Worm (Caenorhabditis elegans): ENCODE data around the gene T26A5.6.

Gene T26A5.6

ce11 chrIII:6479439-6479838 lies 28.9 kb upstream of the T26A5.6 start:
- TF ChIP-seq unc-120 (tag; optimal IDR thresholded peaks at IDR 0.05; ENCODE audit: poor library complexity, severe bottlenecking) (no peak), blmp-1 (tag; optimal IDR thresholded peaks at IDR 0.05) (no peak), nhr-12 (tag; optimal IDR thresholded peaks at IDR 0.05) (no peak), nhr-2 (tag; optimal IDR thresholded peaks at IDR 0.05) (peak; percentile 89), snpc-4 (tag; optimal IDR thresholded peaks at IDR 0.05) (no peak), ceh-39 (tag; optimal IDR thresholded peaks at IDR 0.05) (no peak), nhr-76 (tag; optimal IDR thresholded peaks at IDR 0.05) (no peak), mls-2 (tag; optimal IDR thresholded peaks at IDR 0.05) (no peak), cnd-1 (tag; optimal IDR thresholded peaks at IDR 0.05) (peak; percentile 71)

DNA sequence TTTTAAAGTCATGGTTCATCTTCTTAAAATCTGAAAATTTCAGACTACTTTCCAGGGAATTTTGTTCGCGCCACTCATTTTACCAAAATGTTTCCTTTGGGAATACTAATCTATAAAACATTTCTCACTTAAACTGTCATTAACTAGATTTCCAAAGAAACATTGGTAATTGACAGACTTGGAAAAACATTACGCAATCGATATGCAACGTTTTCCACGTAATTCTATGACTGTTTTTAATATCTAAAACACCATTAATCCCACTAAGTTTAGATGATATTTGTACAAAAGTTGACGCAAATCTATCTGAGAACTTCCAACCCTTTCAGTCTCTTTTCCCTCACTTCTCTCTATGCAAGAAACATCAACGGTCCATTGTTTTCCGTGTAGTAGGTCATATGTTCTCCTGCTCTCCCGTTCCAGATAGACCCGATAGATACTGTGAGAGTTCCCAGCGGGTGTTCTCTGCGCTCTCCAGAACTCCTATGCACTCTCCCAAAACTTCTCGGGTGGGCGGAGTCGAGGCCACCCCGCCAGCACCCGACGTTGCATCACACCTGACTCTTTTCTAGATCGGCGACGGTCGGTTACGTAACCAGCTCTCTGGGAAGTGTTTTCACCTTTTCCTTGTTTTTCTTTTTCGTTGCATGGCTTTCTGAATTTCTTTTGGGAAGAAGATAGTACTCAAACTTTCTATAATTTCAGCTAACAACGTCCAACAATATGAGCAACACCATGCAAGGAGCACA lies 27.9 kb upstream of the T26A5.6 start, which contains the start of gene zip-8:
Gene zip-8, plus strand, starts transcription at position 700 of the 749 bp plus-strand sequence.
- TF ChIP-seq ham-2 (GFP tag; optimal IDR thresholded peaks at IDR 0.05) (no peak), zip-8 (tag; optimal IDR thresholded peaks at IDR 0.05) (peak; percentile 98)

DNA sequence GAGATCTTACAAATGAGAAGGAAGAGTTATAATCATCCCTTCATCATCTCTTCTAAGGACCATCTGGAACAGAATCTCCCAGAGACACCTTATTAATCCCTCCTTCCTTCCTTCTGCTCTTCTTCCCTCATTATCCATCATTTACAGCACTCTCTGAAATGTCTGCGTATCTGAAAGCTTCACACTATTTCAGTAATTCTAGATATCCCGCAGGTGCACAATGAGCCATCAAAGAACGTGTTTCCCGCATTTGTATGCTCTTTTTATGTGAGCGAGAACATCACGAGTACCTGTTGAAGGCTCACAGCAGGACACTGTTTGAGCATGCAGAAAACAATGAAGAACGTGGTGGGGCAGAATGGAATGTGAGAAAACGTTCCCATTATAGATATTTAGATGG lies 25.9 kb upstream of the T26A5.6 start:
- TF ChIP-seq nhr-2 (tag; optimal IDR thresholded peaks at IDR 0.05) (peak; percentile 65), drap-1 (GFP tag; optimal IDR thresholded peaks at IDR 0.05) (no peak), blmp-1 (tag; optimal IDR thresholded peaks at IDR 0.05) (no peak), nhr-237 (tag; optimal IDR thresholded peaks at IDR 0.05) (no peak), lin-32 (GFP tag; optimal IDR thresholded peaks at IDR 0.05) (no peak), elt-1 (tag; optimal IDR thresholded peaks at IDR 0.05; ENCODE audit: borderline replicate concordance, insufficient read depth) (peak; percentile 51)

- TF ChIP-seq blmp-1 (tag; optimal IDR thresholded peaks at IDR 0.05) = no peak
- TF ChIP-seq snpc-4 (tag; optimal IDR thresholded peaks at IDR 0.05) = no peak
- no peak for TF ChIP-seq mep-1 (tag; optimal IDR thresholded peaks at IDR 0.05)
- no peak for TF ChIP-seq sptf-1 (tag; optimal IDR thresholded peaks at IDR 0.05)
- no peak for TF ChIP-seq lin-13 (tag; optimal IDR thresholded peaks at IDR 0.05)
- no peak for TF ChIP-seq ham-2 (GFP tag; optimal IDR thresholded peaks at IDR 0.05)
- TF ChIP-seq unc-62 (GFP tag; optimal IDR thresholded peaks at IDR 0.05) = no peak
- no peak for TF ChIP-seq ceh-43 (GFP tag; optimal IDR thresholded peaks at IDR 0.05)
- no peak for TF ChIP-seq drap-1 (GFP tag; optimal IDR thresholded peaks at IDR 0.05)
- TF ChIP-seq flh-1 (GFP tag; optimal IDR thresholded peaks at IDR 0.05) = no peak
- no peak for TF ChIP-seq tbx-8 (GFP tag; optimal IDR thresholded peaks at IDR 0.05)
- TF ChIP-seq mab-5 (tag; optimal IDR thresholded peaks at IDR 0.05) = no peak
- TF ChIP-seq nhr-12 (tag; optimal IDR thresholded peaks at IDR 0.05) = no peak
Measured at ce11 chrIII:6471451-6471850, 21.0 kb upstream of the T26A5.6 start, which contains the start of gene wht-6. TSS of gene wht-6 (plus strand) at chrIII:6471751.

DNA sequence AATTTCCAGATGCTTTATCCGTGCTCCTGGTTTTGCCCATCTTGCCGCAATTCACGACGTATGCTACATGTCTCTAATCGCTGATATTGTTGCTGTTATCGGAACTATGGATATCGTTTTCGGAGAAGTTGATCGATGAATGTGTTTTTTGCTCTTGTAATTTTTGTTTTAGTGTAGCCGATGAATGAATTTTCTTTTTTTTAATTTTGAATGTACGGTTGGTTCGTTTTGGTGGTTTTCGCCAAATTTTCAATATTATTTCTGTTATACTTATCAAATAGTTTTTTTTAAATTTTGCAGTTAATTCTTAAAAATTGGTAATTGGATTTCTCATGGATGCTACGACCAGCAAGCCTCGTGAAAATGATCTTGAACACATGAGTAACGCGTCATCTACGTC lies 16.5 kb upstream of the T26A5.6 start, which contains the start of gene T26A5.2:
Gene T26A5.2, plus strand, starts transcription at position 301 of the 400 bp plus-strand sequence.
- TF ChIP-seq mab-5 (tag; optimal IDR thresholded peaks at IDR 0.05) (no peak), mls-2 (tag; optimal IDR thresholded peaks at IDR 0.05) (no peak), nhr-28 (tag; optimal IDR thresholded peaks at IDR 0.05) (no peak), elt-1 (tag; optimal IDR thresholded peaks at IDR 0.05; ENCODE audit: borderline replicate concordance, insufficient read depth) (no peak), ztf-11 (tag; optimal IDR thresholded peaks at IDR 0.05) (no peak), zip-8 (tag; optimal IDR thresholded peaks at IDR 0.05) (no peak)

DNA sequence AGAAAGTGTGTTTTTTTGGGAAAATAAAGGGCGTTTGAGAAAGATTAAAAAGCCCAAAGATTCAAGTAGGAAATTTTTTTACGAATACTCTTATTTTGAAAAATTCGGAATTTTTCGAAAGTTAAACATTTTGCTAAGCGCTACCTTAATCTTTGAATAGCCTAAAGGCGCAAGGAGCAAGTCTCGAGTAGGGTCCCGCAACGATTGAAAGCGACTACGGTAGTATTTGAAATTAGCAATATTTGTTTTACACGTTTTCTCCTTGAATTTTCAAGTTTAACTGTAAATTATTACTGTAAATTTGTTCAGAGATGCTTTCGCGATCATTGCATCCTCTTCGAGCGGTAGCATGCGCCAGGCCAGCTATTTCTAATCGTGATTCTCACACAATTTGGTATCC lies 14.4 kb upstream of the T26A5.6 start, which contains the start of gene nduf-2.2:
Gene nduf-2.2, plus strand, starts transcription at position 310 of the 400 bp plus-strand sequence.
- TF ChIP-seq tbx-8 (GFP tag; optimal IDR thresholded peaks at IDR 0.05) = no peak
- TF ChIP-seq ztf-11 (tag; optimal IDR thresholded peaks at IDR 0.05) = no peak
- no peak for TF ChIP-seq ham-2 (GFP tag; optimal IDR thresholded peaks at IDR 0.05)
- TF ChIP-seq sptf-1 (tag; optimal IDR thresholded peaks at IDR 0.05) = no peak
- TF ChIP-seq flh-1 (GFP tag; optimal IDR thresholded peaks at IDR 0.05) = no peak
- no peak for TF ChIP-seq lin-32 (GFP tag; optimal IDR thresholded peaks at IDR 0.05)
- no peak for TF ChIP-seq mab-5 (tag; optimal IDR thresholded peaks at IDR 0.05)
- no peak for TF ChIP-seq mep-1 (tag; optimal IDR thresholded peaks at IDR 0.05)
- TF ChIP-seq blmp-1 (tag; optimal IDR thresholded peaks at IDR 0.05) = no peak

ce11 chrIII:6464113-6464571 lies 13.6 kb upstream of the T26A5.6 start:
- TF ChIP-seq ceh-83 (GFP tag; optimal IDR thresholded peaks at IDR 0.05) (no peak), snpc-4 (tag; optimal IDR thresholded peaks at IDR 0.05) (no peak), blmp-1 (tag; optimal IDR thresholded peaks at IDR 0.05) (no peak), zip-8 (tag; optimal IDR thresholded peaks at IDR 0.05) (no peak), pha-4 (tag; optimal IDR thresholded peaks at IDR 0.05) (peak; percentile 39), elt-3 (tag; optimal IDR thresholded peaks at IDR 0.05) (no peak), mls-2 (tag; optimal IDR thresholded peaks at IDR 0.05) (no peak), sem-2 (GFP tag; optimal IDR thresholded peaks at IDR 0.05) (no peak), ceh-43 (GFP tag; optimal IDR thresholded peaks at IDR 0.05) (no peak), cnd-1 (tag; optimal IDR thresholded peaks at IDR 0.05) (no peak), hlh-1 (tag; optimal IDR thresholded peaks at IDR 0.05) (peak; percentile 46), ham-2 (GFP tag; optimal IDR thresholded peaks at IDR 0.05) (peak; percentile 27), tbx-8 (GFP tag; optimal IDR thresholded peaks at IDR 0.05) (no peak), ztf-11 (tag; optimal IDR thresholded peaks at IDR 0.05) (no peak), nhr-237 (tag; optimal IDR thresholded peaks at IDR 0.05) (peak; percentile 48), M03D4.4 (tag; optimal IDR thresholded peaks at IDR 0.05) (peak; percentile 64), elt-1 (tag; optimal IDR thresholded peaks at IDR 0.05; ENCODE audit: borderline replicate concordance, insufficient read depth) (no peak), nhr-2 (tag; optimal IDR thresholded peaks at IDR 0.05) (no peak), ceh-39 (tag; optimal IDR thresholded peaks at IDR 0.05) (no peak), ces-1 (GFP tag; optimal IDR thresholded peaks at IDR 0.05) (no peak), unc-120 (tag; optimal IDR thresholded peaks at IDR 0.05; ENCODE audit: poor library complexity, severe bottlenecking) (peak; percentile 72), sptf-1 (tag; optimal IDR thresholded peaks at IDR 0.05) (peak; percentile 66), drap-1 (GFP tag; optimal IDR thresholded peaks at IDR 0.05) (peak; percentile 22)

Data from whole organism, mixed stage, embryonic.